Worm (Caenorhabditis elegans): Measurements from ENCODE around the gene sre-24.

DNA sequence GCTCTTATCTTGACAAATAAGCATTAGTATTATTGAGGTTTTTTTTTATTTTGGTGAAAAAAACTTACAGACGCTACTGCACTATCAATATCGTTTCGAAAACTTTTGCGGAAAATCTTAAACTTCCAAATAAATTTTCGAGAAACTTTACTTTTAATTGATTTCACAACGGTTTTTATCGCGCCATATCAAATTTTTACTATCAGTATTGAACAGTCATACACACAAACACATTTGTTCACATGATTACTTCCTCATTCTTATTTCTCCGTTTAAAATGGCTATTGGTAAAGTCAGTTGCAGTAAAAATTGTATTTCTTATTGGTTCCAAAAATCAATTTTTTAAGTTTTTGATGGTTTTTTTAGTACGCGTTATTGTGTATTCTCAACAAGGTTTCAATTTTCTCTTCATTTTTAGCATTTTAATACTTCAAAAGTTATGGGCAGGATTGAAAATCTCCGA lies 11.7 kb downstream of the sre-24 start, which contains the start of gene pals-32:
- TF ChIP-seq scrt-1 (GFP tag; IDR thresholded peaks at IDR 0.05) (no peak), ceh-13 (GFP tag; optimal IDR thresholded peaks at IDR 0.05) (no peak)

Measured in whole organism, early embryonic.